Fruit fly (Drosophila melanogaster) S2 (cell line): ENCODE data around the gene CG4318.

Experiments used
- CG8478 ChIP-seq: fragments of >200 bp; optimal IDR thresholded peaks from 2 replicates; lab custom pipeline; 2018
- CTCF ChIP-seq, 2 experiments: fragments of >200 bp; optimal IDR thresholded peaks; 2 replicates each; lab custom pipeline; 2018

dm6 chrX:13104571-13104970 lies 50.2 kb downstream of the CG4318 start:
- no peak for TF ChIP-seq CG8478 (lab: Kevin White, UChicago)
- TF ChIP-seq CTCF (optimal IDR thresholded peaks at IDR 0.05; lab: Kevin White, UChicago) = no peak
